Worm (Caenorhabditis elegans) whole organism, mixed stage, embryonic: ENCODE data around the gene nspc-1.

Source experiments
- M03D4.4 ChIP-seq: sonication (generic microtip); optimal IDR thresholded peaks from 2 replicates; lab custom pipeline; 2017; ENCODE audit warnings: mild to moderate bottlenecking, missing genetic modification characterization, missing compliant biosample characterization
- bed-3 ChIP-seq: fragments of 200-800 bp; sonication (Bioruptor generic); optimal IDR thresholded peaks from 3 replicates; lab custom pipeline; 2018; ENCODE audit warnings: mild to moderate bottlenecking, missing genetic modification characterization, moderate library complexity, missing compliant biosample characterization
- blmp-1 ChIP-seq: fragments of 150-350 bp; optimal IDR thresholded peaks from 2 replicates; lab custom pipeline; 2014; ENCODE audit warnings: missing biosample characterization, missing genetic modification characterization
- ceh-39 ChIP-seq: fragments of 150-350 bp; optimal IDR thresholded peaks from 2 replicates; lab custom pipeline; 2014; ENCODE audit warnings: missing biosample characterization, missing genetic modification characterization
- ceh-43 ChIP-seq: fragments of 200-800 bp; sonication (Bioruptor generic); optimal IDR thresholded peaks from 2 replicates; lab custom pipeline; 2018; ENCODE audit warnings: mild to moderate bottlenecking, missing genetic modification characterization, moderate library complexity, missing compliant biosample characterization
- ceh-83 ChIP-seq: fragments of 200-800 bp; sonication (Bioruptor generic); optimal IDR thresholded peaks from 2 replicates; lab custom pipeline; 2018; ENCODE audit warnings: mild to moderate bottlenecking, missing genetic modification characterization, missing compliant biosample characterization
- ces-1 ChIP-seq: fragments of 150-350 bp; optimal IDR thresholded peaks from 2 replicates; lab custom pipeline; 2014; ENCODE audit warnings: missing biosample characterization, missing genetic modification reagents, missing genetic modification characterization
- cnd-1 ChIP-seq: fragments of 200-800 bp; sonication (Bioruptor generic); optimal IDR thresholded peaks from 2 replicates; lab custom pipeline; 2018; ENCODE audit warnings: mild to moderate bottlenecking, missing genetic modification characterization, missing compliant biosample characterization
- drap-1 ChIP-seq: fragments of 200-800 bp; sonication (Bioruptor generic); optimal IDR thresholded peaks from 3 replicates; lab custom pipeline; 2018; ENCODE audit warnings: mild to moderate bottlenecking, missing genetic modification characterization, missing compliant biosample characterization
- elt-1 ChIP-seq: sonication (generic microtip); optimal IDR thresholded peaks from 2 replicates; lab custom pipeline; 2017; ENCODE audit warnings: missing genetic modification characterization, mild to moderate bottlenecking, missing compliant biosample characterization, antibody characterized with exemption, moderate library complexity, borderline replicate concordance; ENCODE audit not compliant: insufficient read depth
- elt-3 ChIP-seq: fragments of 150-350 bp; optimal IDR thresholded peaks from 2 replicates; lab custom pipeline; 2014; ENCODE audit warnings: missing biosample characterization, missing genetic modification characterization
- flh-1 ChIP-seq: fragments of 200-800 bp; sonication (Bioruptor generic); optimal IDR thresholded peaks from 2 replicates; lab custom pipeline; 2018; ENCODE audit warnings: mild to moderate bottlenecking, missing genetic modification characterization, moderate library complexity, missing compliant biosample characterization
- ham-2 ChIP-seq: fragments of 200-800 bp; sonication (Bioruptor generic); optimal IDR thresholded peaks from 2 replicates; lab custom pipeline; 2018; ENCODE audit warnings: mild to moderate bottlenecking, missing genetic modification characterization, missing compliant biosample characterization
- hlh-1 ChIP-seq: fragments of 150-350 bp; optimal IDR thresholded peaks from 2 replicates; lab custom pipeline; 2014; ENCODE audit warnings: missing biosample characterization, missing genetic modification reagents, missing genetic modification characterization
- lin-13 ChIP-seq: fragments of 150-350 bp; optimal IDR thresholded peaks from 2 replicates; lab custom pipeline; 2014; ENCODE audit warnings: missing biosample characterization, missing genetic modification characterization
- lin-32 ChIP-seq: fragments of 200-800 bp; sonication (Bioruptor generic); optimal IDR thresholded peaks from 2 replicates; lab custom pipeline; 2018; ENCODE audit warnings: mild to moderate bottlenecking, missing genetic modification characterization, missing compliant biosample characterization
- lsy-2 ChIP-seq: fragments of 150-350 bp; optimal IDR thresholded peaks from 2 replicates; lab custom pipeline; 2014; ENCODE audit warnings: missing biosample characterization, missing genetic modification characterization
- mep-1 ChIP-seq: fragments of 150-350 bp; optimal IDR thresholded peaks from 2 replicates; lab custom pipeline; 2017; ENCODE audit warnings: missing biosample characterization, missing genetic modification reagents, missing genetic modification characterization, inconsistent platforms
- mls-2 ChIP-seq: sonication (generic microtip); optimal IDR thresholded peaks from 2 replicates; lab custom pipeline; 2016; ENCODE audit warnings: mild to moderate bottlenecking, missing genetic modification characterization, moderate library complexity, missing compliant biosample characterization
- nhr-12 ChIP-seq: fragments of 150-350 bp; optimal IDR thresholded peaks from 2 replicates; lab custom pipeline; 2014; ENCODE audit warnings: missing biosample characterization, missing genetic modification characterization
- nhr-2 ChIP-seq: fragments of 150-350 bp; optimal IDR thresholded peaks from 2 replicates; lab custom pipeline; 2014; ENCODE audit warnings: missing biosample characterization, missing genetic modification characterization
- nhr-237 ChIP-seq: fragments of 150-350 bp; optimal IDR thresholded peaks from 2 replicates; lab custom pipeline; 2014; ENCODE audit warnings: missing biosample characterization, missing genetic modification characterization
- nhr-28 ChIP-seq: fragments of 150-350 bp; optimal IDR thresholded peaks from 2 replicates; lab custom pipeline; 2014; ENCODE audit warnings: missing biosample characterization, missing genetic modification characterization
- nhr-76 ChIP-seq: sonication (generic microtip); optimal IDR thresholded peaks from 2 replicates; lab custom pipeline; 2017; ENCODE audit warnings: missing biosample characterization, missing genetic modification characterization
- pha-4 ChIP-seq: fragments of 150-350 bp; optimal IDR thresholded peaks from 2 replicates; lab custom pipeline; 2018; ENCODE audit warnings: missing biosample characterization, missing genetic modification reagents, missing genetic modification characterization
- sem-2 ChIP-seq: fragments of 200-800 bp; sonication (Bioruptor generic); optimal IDR thresholded peaks from 2 replicates; lab custom pipeline; 2018; ENCODE audit warnings: mild to moderate bottlenecking, missing genetic modification characterization, missing compliant biosample characterization
- snpc-4 ChIP-seq: fragments of 150-350 bp; optimal IDR thresholded peaks from 2 replicates; lab custom pipeline; 2014; ENCODE audit warnings: missing biosample characterization, missing genetic modification characterization
- sptf-1 ChIP-seq: sonication (generic microtip); optimal IDR thresholded peaks from 2 replicates; lab custom pipeline; 2017; ENCODE audit warnings: mild to moderate bottlenecking, missing genetic modification characterization, moderate library complexity, missing compliant biosample characterization
- tbx-8 ChIP-seq: fragments of 200-800 bp; sonication (Bioruptor generic); optimal IDR thresholded peaks from 2 replicates; lab custom pipeline; 2018; ENCODE audit warnings: mild to moderate bottlenecking, missing genetic modification characterization, moderate library complexity, missing compliant biosample characterization
- unc-120 ChIP-seq: sonication (generic microtip); optimal IDR thresholded peaks from 2 replicates; lab custom pipeline; 2017; ENCODE audit warnings: missing genetic modification characterization, missing compliant biosample characterization; ENCODE audit not compliant: poor library complexity, severe bottlenecking
- unc-39 ChIP-seq: fragments of 150-350 bp; optimal IDR thresholded peaks from 2 replicates; lab custom pipeline; 2014; ENCODE audit warnings: missing biosample characterization, missing genetic modification characterization
- unc-62 ChIP-seq: fragments of 150-350 bp; optimal IDR thresholded peaks from 2 replicates; lab custom pipeline; 2014; ENCODE audit warnings: missing biosample characterization, missing genetic modification reagents, missing genetic modification characterization
- zip-8 ChIP-seq: fragments of 150-350 bp; optimal IDR thresholded peaks from 2 replicates; lab custom pipeline; 2014; ENCODE audit warnings: missing biosample characterization, missing genetic modification characterization
- ztf-11 ChIP-seq: fragments of 150-350 bp; optimal IDR thresholded peaks from 2 replicates; lab custom pipeline; 2014; ENCODE audit warnings: missing biosample characterization, missing genetic modification characterization

The nspc-1 gene

DNA sequence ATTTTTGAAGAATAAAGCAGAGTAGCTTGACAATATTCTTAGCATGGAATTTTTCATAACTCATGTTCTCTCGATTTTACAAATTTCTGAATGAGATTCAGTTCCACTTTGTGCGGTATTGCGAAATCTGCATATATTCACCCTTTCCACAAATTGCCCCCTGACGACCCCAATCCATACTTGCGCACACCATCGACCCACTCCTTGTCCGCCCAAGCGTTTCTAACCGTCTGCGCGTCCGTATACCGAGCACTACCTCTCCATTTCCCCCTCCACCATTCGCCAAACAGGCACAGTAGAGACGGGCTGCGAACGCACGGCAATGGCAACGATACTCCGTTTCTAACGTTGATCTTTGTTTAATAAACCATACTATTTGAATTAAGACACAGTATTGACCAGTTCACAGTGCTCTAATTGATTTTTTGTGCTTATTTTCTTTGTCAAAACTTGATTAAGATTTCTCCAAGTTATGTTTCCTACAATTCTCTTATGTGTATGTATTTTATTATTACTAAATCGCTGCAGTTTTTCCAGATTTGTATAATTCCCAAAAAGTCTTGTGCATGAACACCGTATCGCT, 21.8 kb upstream of the nspc-1 start, which contains the start of gene utx-1 (continued):
- TF ChIP-seq nhr-12: no peak
- TF ChIP-seq pha-4: peak; percentile 36

- no peak for TF ChIP-seq M03D4.4
- peak; percentile 73 for TF ChIP-seq blmp-1
- TF ChIP-seq elt-1 (tag; lab: Kevin White, UChicago): peak; percentile 65
- no peak for TF ChIP-seq unc-39
- no peak for TF ChIP-seq pha-4
- TF ChIP-seq ceh-43: no peak
Measured at ce11 chrX:8554029-8554428, 19.1 kb upstream of the nspc-1 start.

ce11 chrX:8551687-8552327, 16.9 kb upstream of the nspc-1 start, which contains the start of gene dhhc-14:
Gene dhhc-14 (plus strand): TSS chrX:8552277.
- TF ChIP-seq unc-62 (GFP tag; lab: Kevin White, UChicago) (peak; percentile 28), ces-1 (peak; percentile 73), pha-4 (peak; percentile 46), unc-39 (no peak), lin-13 (tag; lab: Kevin White, UChicago) (peak; percentile 75), nhr-76 (tag; lab: Kevin White, UChicago) (no peak), cnd-1 (peak; percentile 27), nhr-237 (no peak), ceh-83 (no peak), lsy-2 (tag; lab: Kevin White, UChicago) (peak; percentile 50), zip-8 (tag; lab: Kevin White, UChicago) (no peak), sptf-1 (tag; lab: Kevin White, UChicago) (peak; percentile 56), hlh-1 (tag; lab: Kevin White, UChicago) (peak; percentile 51), bed-3 (GFP tag; lab: Kevin White, UChicago) (no peak), unc-120 (tag; lab: Kevin White, UChicago) (peak; percentile 26), mls-2 (tag; lab: Kevin White, UChicago) (peak; percentile 26), ztf-11 (tag; lab: Kevin White, UChicago) (peak; percentile 9), mep-1 (tag; lab: Kevin White, UChicago) (peak; percentile 79), elt-3 (tag; lab: Kevin White, UChicago) (no peak), drap-1 (GFP tag; lab: Kevin White, UChicago) (peak; percentile 31), ceh-39 (tag; lab: Kevin White, UChicago) (peak; percentile 32), nhr-2 (tag; lab: Kevin White, UChicago) (no peak)

ce11 chrX:8550099-8550498, 15.2 kb upstream of the nspc-1 start:
- TF ChIP-seq pha-4 (no peak), lsy-2 (tag; lab: Kevin White, UChicago) (no peak), hlh-1 (tag; lab: Kevin White, UChicago) (no peak), cnd-1 (no peak), mls-2 (tag; lab: Kevin White, UChicago) (no peak), sem-2 (no peak)

- no peak for TF ChIP-seq bed-3 (GFP tag; lab: Kevin White, UChicago)
Measured at ce11 chrX:8549026-8549425, 14.1 kb upstream of the nspc-1 start, which contains the start of gene D2021.4. Gene D2021.4 (minus strand): TSS chrX:8549073.

DNA sequence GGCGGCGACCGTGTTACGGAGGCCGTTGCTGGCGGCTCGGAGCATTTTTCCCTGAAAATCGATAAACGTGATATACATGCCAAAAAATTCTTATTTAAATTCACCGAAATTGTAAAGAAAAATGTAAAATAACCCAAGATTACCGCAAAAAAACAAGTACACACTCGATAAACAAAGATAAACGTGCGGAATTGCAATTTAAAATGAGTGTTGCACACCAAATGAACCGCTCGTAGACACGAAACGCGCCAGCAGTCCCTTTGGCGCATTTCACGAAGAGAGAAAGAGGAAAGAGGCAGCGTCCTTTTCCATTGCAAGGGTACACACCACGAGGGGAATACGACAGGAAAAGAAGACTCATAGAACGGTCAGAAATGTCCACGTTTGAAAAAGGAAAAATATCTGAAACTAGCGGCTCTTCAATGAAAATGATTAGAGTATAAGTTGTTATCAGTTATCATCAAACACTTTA, 11.1 kb upstream of the nspc-1 start, which contains the start of gene sdha-1:
Gene sdha-1, minus strand, starts transcription at position 51 of the 472 bp plus-strand sequence.
- peak; percentile 6 for TF ChIP-seq cnd-1
- TF ChIP-seq nhr-12: no peak
- no peak for TF ChIP-seq ces-1
- TF ChIP-seq unc-120 (tag; lab: Kevin White, UChicago): peak; percentile 50
- no peak for TF ChIP-seq snpc-4 (tag; lab: Kevin White, UChicago)
- no peak for TF ChIP-seq elt-3 (tag; lab: Kevin White, UChicago)
- TF ChIP-seq lin-32 (GFP tag; lab: Kevin White, UChicago): no peak
- no peak for TF ChIP-seq nhr-28 (tag; lab: Kevin White, UChicago)
- peak; percentile 54 for TF ChIP-seq hlh-1 (tag; lab: Kevin White, UChicago)
- TF ChIP-seq ztf-11 (tag; lab: Kevin White, UChicago): no peak
- no peak for TF ChIP-seq blmp-1
- TF ChIP-seq tbx-8 (GFP tag; lab: Kevin White, UChicago): no peak
- TF ChIP-seq ceh-83: no peak
- TF ChIP-seq flh-1 (GFP tag; lab: Kevin White, UChicago): no peak
- peak; percentile 74 for TF ChIP-seq mep-1 (tag; lab: Kevin White, UChicago)
- TF ChIP-seq sptf-1 (tag; lab: Kevin White, UChicago): no peak
- TF ChIP-seq nhr-76 (tag; lab: Kevin White, UChicago): no peak
- no peak for TF ChIP-seq mls-2 (tag; lab: Kevin White, UChicago)
- no peak for TF ChIP-seq zip-8 (tag; lab: Kevin White, UChicago)
- TF ChIP-seq drap-1 (GFP tag; lab: Kevin White, UChicago): peak; percentile 37
- no peak for TF ChIP-seq unc-39
- peak; percentile 2 for TF ChIP-seq ceh-39 (tag; lab: Kevin White, UChicago)
- no peak for TF ChIP-seq bed-3 (GFP tag; lab: Kevin White, UChicago)
- no peak for TF ChIP-seq sem-2
- TF ChIP-seq nhr-237: peak; percentile 53
- TF ChIP-seq ham-2 (GFP tag; lab: Kevin White, UChicago): no peak
- TF ChIP-seq unc-62 (GFP tag; lab: Kevin White, UChicago): no peak
- TF ChIP-seq pha-4: peak; percentile 54
- TF ChIP-seq elt-1 (tag; lab: Kevin White, UChicago): no peak
- TF ChIP-seq nhr-2 (tag; lab: Kevin White, UChicago): no peak
- no peak for TF ChIP-seq ceh-43
